Worm (Caenorhabditis elegans) whole organism, late embryonic: ENCODE results near the gene srh-218.

ENCODE experiments used
- C08G9.2 ChIP-seq: sonication (generic microtip); optimal IDR thresholded peaks from 2 replicates; lab custom pipeline; 2016; ENCODE audit warnings: mild to moderate bottlenecking, missing genetic modification characterization, moderate library complexity, missing compliant biosample characterization
- F13H6.1 ChIP-seq: sonication (generic microtip); optimal IDR thresholded peaks from 2 replicates; lab custom pipeline; 2016; ENCODE audit warnings: missing genetic modification characterization, missing compliant biosample characterization
- K09A11.1 ChIP-seq: sonication (generic microtip); optimal IDR thresholded peaks from 2 replicates; lab custom pipeline; 2017; ENCODE audit warnings: antibody characterized with exemption, mild to moderate bottlenecking, missing genetic modification characterization, missing compliant biosample characterization; ENCODE audit not compliant: insufficient read depth
- T23F11.4 ChIP-seq: fragments of 200-800 bp; sonication (Bioruptor generic); optimal IDR thresholded peaks from 2 replicates; lab custom pipeline; 2018; ENCODE audit warnings: mild to moderate bottlenecking, missing genetic modification characterization, missing compliant biosample characterization
- ahr-1 ChIP-seq: sonication (generic microtip); optimal IDR thresholded peaks from 2 replicates; lab custom pipeline; 2016; ENCODE audit warnings: missing genetic modification characterization, missing compliant biosample characterization
- ama-1 ChIP-seq: fragments of 150-350 bp; optimal IDR thresholded peaks from 2 replicates; lab custom pipeline; 2014
- ceh-19 ChIP-seq: fragments of 200-800 bp; sonication (Bioruptor generic); optimal IDR thresholded peaks from 2 replicates; lab custom pipeline; 2018; ENCODE audit warnings: mild to moderate bottlenecking, missing genetic modification characterization, missing compliant biosample characterization
- ceh-2 ChIP-seq: sonication (generic microtip); optimal IDR thresholded peaks from 2 replicates; lab custom pipeline; 2016; ENCODE audit warnings: missing genotype, missing genetic modification characterization, missing compliant biosample characterization
- ceh-22 ChIP-seq: sonication (generic microtip); optimal IDR thresholded peaks from 2 replicates; lab custom pipeline; 2017; ENCODE audit warnings: missing biosample characterization, missing genetic modification characterization
- ceh-31 ChIP-seq: sonication (generic microtip); optimal IDR thresholded peaks from 2 replicates; lab custom pipeline; 2016; ENCODE audit warnings: missing genetic modification characterization, missing compliant biosample characterization
- ceh-34 ChIP-seq: sonication (generic microtip); optimal IDR thresholded peaks from 2 replicates; lab custom pipeline; 2016; ENCODE audit warnings: mild to moderate bottlenecking, missing genetic modification characterization, missing compliant biosample characterization
- ceh-6 ChIP-seq: fragments of 200-800 bp; sonication (Bioruptor generic); optimal IDR thresholded peaks from 2 replicates; lab custom pipeline; 2018; ENCODE audit warnings: mild to moderate bottlenecking, missing genetic modification characterization, missing compliant biosample characterization
- elt-2 ChIP-seq: sonication (generic microtip); optimal IDR thresholded peaks from 2 replicates; lab custom pipeline; 2016; ENCODE audit warnings: missing genetic modification reagents, missing genetic modification characterization, missing compliant biosample characterization
- ets-4 ChIP-seq: sonication (generic microtip); optimal IDR thresholded peaks from 2 replicates; lab custom pipeline; 2016; ENCODE audit warnings: missing genetic modification characterization, missing compliant biosample characterization
- fax-1 ChIP-seq: sonication (generic microtip); optimal IDR thresholded peaks from 2 replicates; lab custom pipeline; 2016; ENCODE audit warnings: missing genotype, missing genetic modification characterization, missing compliant biosample characterization
- fkh-10 ChIP-seq: fragments of 150-350 bp; optimal IDR thresholded peaks from 2 replicates; lab custom pipeline; 2014; ENCODE audit warnings: missing biosample characterization, missing genetic modification reagents, missing genetic modification characterization
- fkh-6 ChIP-seq: sonication (generic microtip); optimal IDR thresholded peaks from 2 replicates; lab custom pipeline; 2016; ENCODE audit warnings: missing genetic modification characterization, missing compliant biosample characterization
- gmeb-2 ChIP-seq: sonication (generic microtip); optimal IDR thresholded peaks from 2 replicates; lab custom pipeline; 2016; ENCODE audit warnings: missing genetic modification characterization, inconsistent platforms, missing compliant biosample characterization
- hlh-13 ChIP-seq: fragments of 200-800 bp; sonication (Bioruptor generic); optimal IDR thresholded peaks from 2 replicates; lab custom pipeline; 2018; ENCODE audit warnings: mild to moderate bottlenecking, missing genetic modification characterization, missing compliant biosample characterization
- hlh-15 ChIP-seq: sonication (generic microtip); optimal IDR thresholded peaks from 2 replicates; lab custom pipeline; 2016; ENCODE audit warnings: missing genetic modification characterization, missing compliant biosample characterization
- hlh-30 ChIP-seq: sonication (generic microtip); optimal IDR thresholded peaks from 2 replicates; lab custom pipeline; 2017; ENCODE audit warnings: antibody characterized with exemption, missing genetic modification characterization, missing compliant biosample characterization; ENCODE audit not compliant: insufficient read depth
- hlh-6 ChIP-seq: sonication (generic microtip); optimal IDR thresholded peaks from 2 replicates; lab custom pipeline; 2016; ENCODE audit warnings: missing genotype, missing genetic modification characterization, missing compliant biosample characterization
- lin-11 ChIP-seq: fragments of 200-800 bp; sonication (Bioruptor generic); optimal IDR thresholded peaks from 2 replicates; lab custom pipeline; 2018; ENCODE audit warnings: mild to moderate bottlenecking, missing genetic modification characterization, missing compliant biosample characterization
- madf-2 ChIP-seq: sonication (generic microtip); optimal IDR thresholded peaks from 2 replicates; lab custom pipeline; 2017; ENCODE audit warnings: missing genetic modification characterization, missing compliant biosample characterization
- nhr-11 ChIP-seq: fragments of 150-350 bp; optimal IDR thresholded peaks from 2 replicates; lab custom pipeline; 2014; ENCODE audit warnings: missing biosample characterization, missing genetic modification characterization
- npax-4 ChIP-seq: sonication (generic microtip); optimal IDR thresholded peaks from 2 replicates; lab custom pipeline; 2016; ENCODE audit warnings: missing genetic modification characterization, missing compliant biosample characterization
- odd-2 ChIP-seq: sonication (generic microtip); optimal IDR thresholded peaks from 2 replicates; lab custom pipeline; 2017; ENCODE audit warnings: antibody characterized with exemption, mild to moderate bottlenecking, missing genetic modification characterization, missing compliant biosample characterization
- pat-9 ChIP-seq: fragments of 200-800 bp; sonication (Bioruptor generic); optimal IDR thresholded peaks from 2 replicates; lab custom pipeline; 2018; ENCODE audit warnings: mild to moderate bottlenecking, missing genetic modification characterization, moderate library complexity, missing compliant biosample characterization
- pros-1 ChIP-seq: fragments of 150-350 bp; optimal IDR thresholded peaks from 2 replicates; lab custom pipeline; 2014; ENCODE audit warnings: missing biosample characterization, missing genetic modification reagents, missing genetic modification characterization
- ref-2 ChIP-seq: sonication (generic microtip); optimal IDR thresholded peaks from 2 replicates; lab custom pipeline; 2016; ENCODE audit warnings: missing genetic modification characterization, missing compliant biosample characterization
- sox-2 ChIP-seq: fragments of 200-800 bp; sonication (Bioruptor generic); IDR thresholded peaks from 2 replicates; pipeline ENCODE4 v1.3.6; 2022; ENCODE audit warnings: missing genetic modification reagents, missing genetic modification characterization, missing compliant biosample characterization
- syd-9 ChIP-seq: sonication (generic microtip); optimal IDR thresholded peaks from 2 replicates; lab custom pipeline; 2016; ENCODE audit warnings: mild to moderate bottlenecking, missing genetic modification characterization, moderate library complexity, missing compliant biosample characterization
- tbx-2 ChIP-seq: sonication (generic microtip); optimal IDR thresholded peaks from 2 replicates; lab custom pipeline; 2016; ENCODE audit warnings: missing genetic modification characterization, missing compliant biosample characterization
- tbx-7 ChIP-seq: sonication (generic microtip); optimal IDR thresholded peaks from 2 replicates; lab custom pipeline; 2016; ENCODE audit warnings: missing genotype, missing genetic modification characterization, missing compliant biosample characterization
- ttx-3 ChIP-seq: sonication (generic microtip); optimal IDR thresholded peaks from 2 replicates; lab custom pipeline; 2016; ENCODE audit warnings: missing genetic modification reagents, missing genetic modification characterization, missing compliant biosample characterization
- unc-86 ChIP-seq: sonication (generic microtip); optimal IDR thresholded peaks from 2 replicates; lab custom pipeline; 2016; ENCODE audit warnings: missing genetic modification characterization, missing compliant biosample characterization
- zip-5 ChIP-seq: sonication (generic microtip); optimal IDR thresholded peaks from 2 replicates; lab custom pipeline; 2016; ENCODE audit warnings: missing genetic modification characterization, missing compliant biosample characterization
- ztf-16 ChIP-seq: sonication (generic microtip); optimal IDR thresholded peaks from 2 replicates; lab custom pipeline; 2017; ENCODE audit warnings: missing genetic modification characterization, missing compliant biosample characterization

Gene srh-218

ce11 chrV:15479107-15479506 lies 14.7 kb upstream of the srh-218 start:
- TF ChIP-seq elt-2 (tag; lab: Kevin White, UChicago) (peak; percentile 46), ceh-31 (tag; lab: Kevin White, UChicago) (no peak)

ce11 chrV:15479825-15480224 lies 14.0 kb upstream of the srh-218 start:
- TF ChIP-seq unc-86 (tag; lab: Kevin White, UChicago): no peak
- TF ChIP-seq ceh-34 (tag; lab: Kevin White, UChicago): no peak
- no peak for TF ChIP-seq F13H6.1 (tag; lab: Kevin White, UChicago)
- no peak for TF ChIP-seq ets-4
- no peak for TF ChIP-seq K09A11.1
- no peak for TF ChIP-seq tbx-2
- TF ChIP-seq ama-1 (lab: Kevin White, UChicago): no peak
- TF ChIP-seq T23F11.4 (GFP tag; lab: Kevin White, UChicago): no peak

ce11 chrV:15480505-15481075 lies 13.2 kb upstream of the srh-218 start:
- no peak for TF ChIP-seq ceh-6
- no peak for TF ChIP-seq npax-4 (tag; lab: Kevin White, UChicago)
- TF ChIP-seq K09A11.1: no peak
- no peak for TF ChIP-seq fax-1 (tag; lab: Kevin White, UChicago)
- TF ChIP-seq syd-9 (tag; lab: Kevin White, UChicago): no peak
- no peak for TF ChIP-seq lin-11 (tag; lab: Kevin White, UChicago)
- no peak for TF ChIP-seq C08G9.2 (tag; lab: Kevin White, UChicago)
- no peak for TF ChIP-seq ahr-1 (tag; lab: Kevin White, UChicago)
- no peak for TF ChIP-seq ets-4
- no peak for TF ChIP-seq fkh-10 (GFP tag; lab: Kevin White, UChicago)
- no peak for TF ChIP-seq ztf-16 (tag; lab: Kevin White, UChicago)
- no peak for TF ChIP-seq sox-2 (GFP tag; lab: Robert Waterston, UW)
- no peak for TF ChIP-seq ceh-22 (tag; lab: Kevin White, UChicago)
- no peak for TF ChIP-seq hlh-30 (tag; lab: Kevin White, UChicago)
- TF ChIP-seq zip-5: no peak
- TF ChIP-seq fkh-6 (tag; lab: Kevin White, UChicago): no peak
- no peak for TF ChIP-seq ref-2 (tag; lab: Kevin White, UChicago)
- TF ChIP-seq gmeb-2 (tag; lab: Kevin White, UChicago): no peak
- TF ChIP-seq ceh-31 (tag; lab: Kevin White, UChicago): no peak
- no peak for TF ChIP-seq madf-2 (tag; lab: Kevin White, UChicago)

ce11 chrV:15481374-15481773 lies 12.4 kb upstream of the srh-218 start, which contains the start of gene nhr-150:
Gene nhr-150, minus strand, starts transcription at chrV:15481465.
- TF ChIP-seq ttx-3 (tag; lab: Kevin White, UChicago): no peak
- TF ChIP-seq pros-1 (tag; lab: Kevin White, UChicago): no peak
- no peak for TF ChIP-seq ceh-6
- no peak for TF ChIP-seq hlh-6 (tag; lab: Kevin White, UChicago)
- TF ChIP-seq ceh-19: no peak
- TF ChIP-seq ceh-2: no peak
- TF ChIP-seq hlh-15 (tag; lab: Kevin White, UChicago): no peak
- TF ChIP-seq pat-9 (tag; lab: Kevin White, UChicago): no peak
- TF ChIP-seq npax-4 (tag; lab: Kevin White, UChicago): no peak
- no peak for TF ChIP-seq odd-2 (tag; lab: Kevin White, UChicago)
- TF ChIP-seq elt-2 (tag; lab: Kevin White, UChicago): no peak
- TF ChIP-seq hlh-13 (GFP tag; lab: Kevin White, UChicago): no peak
- TF ChIP-seq tbx-7: no peak
- no peak for TF ChIP-seq nhr-11 (tag; lab: Kevin White, UChicago)
- TF ChIP-seq, all 69 proteins: peak for 0
